Fruit fly (Drosophila melanogaster): ENCODE measurements around the gene Nplp2.

Nplp2 gene

dm6 chr3L:13389834-13390233 is 33.7 kb downstream of the Nplp2 start, which contains the start of gene Poc1:
Gene Poc1 (minus strand): TSS chr3L:13390006.
- peak; percentile 22; the same call in 1 of the 2 replicates for TF ChIP-seq MBD-R2 (GFP tag; IDR thresholded peaks at IDR 0.05)
- peak; percentile 25 for TF ChIP-seq CG33213 (GFP tag; optimal IDR thresholded peaks at IDR 0.05)
- TF ChIP-seq Six4 (GFP tag; optimal IDR thresholded peaks at IDR 0.05): no peak
- peak; percentile 96 for TF ChIP-seq Dp (GFP tag; optimal IDR thresholded peaks at IDR 0.05)
- peak; percentile 47 for TF ChIP-seq Sry-δ (GFP tag; optimal IDR thresholded peaks at IDR 0.05)
- TF ChIP-seq gsb-n (tag; optimal IDR thresholded peaks at IDR 0.05): peak; percentile 39
- TF ChIP-seq CG4854 (GFP tag; optimal IDR thresholded peaks at IDR 0.05): no peak
- peak; percentile 35; the same call in 1 of the 3 replicates for TF ChIP-seq Doc3 (GFP tag; IDR thresholded peaks at IDR 0.05; ENCODE audit: partially characterized antibody)
- TF ChIP-seq CG15514 (GFP tag; optimal IDR thresholded peaks at IDR 0.05): peak; percentile 28
- no peak for TF ChIP-seq Hey (tag; optimal IDR thresholded peaks at IDR 0.05)
- no peak for TF ChIP-seq CG1832 (GFP tag; optimal IDR thresholded peaks at IDR 0.05)
- peak; percentile 90 for TF ChIP-seq pzg (GFP tag; optimal IDR thresholded peaks at IDR 0.05)
- peak; percentile 98 for TF ChIP-seq E2f2 (GFP tag; IDR thresholded peaks at IDR 0.05)
- TF ChIP-seq CG8089 (GFP tag; optimal IDR thresholded peaks at IDR 0.05): no peak
- peak; percentile 32 for TF ChIP-seq BEAF-32 (GFP tag; optimal IDR thresholded peaks at IDR 0.05)
- TF ChIP-seq CG13287 (GFP tag; IDR thresholded peaks at IDR 0.05; ENCODE audit: partially characterized antibody): peak; percentile 72
- TF ChIP-seq CG14710 (tag; optimal IDR thresholded peaks at IDR 0.05): peak; percentile 68
- TF ChIP-seq CG17359 (tag; optimal IDR thresholded peaks at IDR 0.05): no peak
- TF ChIP-seq ac (GFP tag; optimal IDR thresholded peaks at IDR 0.05): no peak
- peak; percentile 33; the same call in 1 of the 2 replicates for TF ChIP-seq tna (GFP tag; IDR thresholded peaks at IDR 0.05; ENCODE audit: partially characterized antibody)
- TF ChIP-seq ems (GFP tag; optimal IDR thresholded peaks at IDR 0.05): no peak
- TF ChIP-seq Nf-YB (GFP tag; optimal IDR thresholded peaks at IDR 0.05): no peak
- TF ChIP-seq shn (GFP tag; optimal IDR thresholded peaks at IDR 0.05): no peak
- no peak for TF ChIP-seq pb (GFP tag; optimal IDR thresholded peaks at IDR 0.05)
- no peak for TF ChIP-seq D19B (GFP tag; optimal IDR thresholded peaks at IDR 0.05)
- peak; percentile 47; the same call in 2 of the 4 replicates for TF ChIP-seq Dll (GFP tag; IDR thresholded peaks at IDR 0.05; ENCODE audit: partially characterized antibody)
- no peak for TF ChIP-seq Elba2 (GFP tag; optimal IDR thresholded peaks at IDR 0.05)
- TF ChIP-seq Med (GFP tag): no peak
- peak in 1 of 3 experiments; percentile 58 for TF ChIP-seq Stat92E (GFP tag; optimal IDR thresholded peaks at IDR 0.05)
- TF ChIP-seq HHEX (GFP tag; optimal IDR thresholded peaks at IDR 0.05): no peak
- TF ChIP-seq CG13894 (tag; optimal IDR thresholded peaks at IDR 0.05): no peak
- TF ChIP-seq CG2712 (tag; optimal IDR thresholded peaks at IDR 0.05): peak; percentile 41
- TF ChIP-seq Scr (GFP tag; IDR thresholded peaks at IDR 0.05; ENCODE audit: partially characterized antibody): peak; percentile 32; the same call in 1 of the 2 replicates
- TF ChIP-seq CG10267 (tag; optimal IDR thresholded peaks at IDR 0.05): peak; percentile 62
- 0 out of 2 replicates have a peak, but pooled peaks have one; percentile 51 for TF ChIP-seq Bgb (GFP tag; IDR thresholded peaks at IDR 0.05; ENCODE audit: partially characterized antibody)
- no peak for TF ChIP-seq CG15073 (GFP tag; optimal IDR thresholded peaks at IDR 0.05)
- no peak for TF ChIP-seq CG3726 (GFP tag; IDR thresholded peaks at IDR 0.05)
- TF ChIP-seq CG1603 (tag; optimal IDR thresholded peaks at IDR 0.05): peak; percentile 50
- peak; percentile 17 for TF ChIP-seq zen (tag; optimal IDR thresholded peaks at IDR 0.05)
- TF ChIP-seq stwl (tag; optimal IDR thresholded peaks at IDR 0.05): peak; percentile 85
- no peak for TF ChIP-seq CG11695 (GFP tag; IDR thresholded peaks at IDR 0.05)
- no peak for TF ChIP-seq zf30C (GFP tag; optimal IDR thresholded peaks at IDR 0.05)
- no peak for TF ChIP-seq unpg (GFP tag; optimal IDR thresholded peaks at IDR 0.05)
- no peak for TF ChIP-seq nau (GFP tag; optimal IDR thresholded peaks at IDR 0.05)
- TF ChIP-seq vnd (GFP tag; IDR thresholded peaks at IDR 0.05; ENCODE audit: partially characterized antibody): 0 out of 3 replicates have a peak, but pooled peaks have one; percentile 15
- peak; percentile 14; the same call in 1 of the 2 replicates for TF ChIP-seq unc-4 (GFP tag; IDR thresholded peaks at IDR 0.05; ENCODE audit: partially characterized antibody)
- TF ChIP-seq CG11723 (GFP tag; optimal IDR thresholded peaks at IDR 0.05): no peak
- TF ChIP-seq CG11247 (GFP tag; IDR thresholded peaks at IDR 0.05): no peak
